Worm (Caenorhabditis elegans) whole organism, L1 larva: ENCODE data around the gene ndub-11.

Experiments
- alr-1 ChIP-seq: fragments of 200-800 bp; sonication (Bioruptor generic); optimal IDR thresholded peaks from 2 replicates; lab custom pipeline; 2018; ENCODE audit warnings: borderline replicate concordance, mild to moderate bottlenecking, missing genetic modification characterization, missing compliant biosample characterization
- unc-62 ChIP-seq: fragments of 150-350 bp; optimal IDR thresholded peaks from 2 replicates; lab custom pipeline; 2014; ENCODE audit warnings: missing biosample characterization, missing genetic modification reagents, missing genetic modification characterization

- TF ChIP-seq unc-62 (no peak), alr-1 (no peak)
These were observed 18.5 kb upstream of the ndub-11 start, which contains the start of gene pmk-1 for ce11 chrIV:8148494-8148893.
